ENCODE assay signal across 5 worm cellular contexts in genomic region chrV:6213845-6214244, ce11.
TF ChIP-seq lines count a peak whose summit lies in the region.

No protein-coding gene starts in this region.

TF ChIP-seq in whole organism, L1 larva, 84 proteins besides CTCF, POLR2A, EP300 and RAD21 (continues in another document):
- peak; percentile 72 for TF ChIP-seq fkh-8 (tag; optimal IDR thresholded peaks at IDR 0.05; lab: Kevin White, UChicago)
- TF ChIP-seq hlh-17 (GFP tag; optimal IDR thresholded peaks at IDR 0.05; lab: Kevin White, UChicago; ENCODE audit: borderline replicate concordance), result no peak
- peak; percentile 27 for TF ChIP-seq nhr-77 (tag; optimal IDR thresholded peaks at IDR 0.05; lab: Kevin White, UChicago)
- peak in 1 of 6 experiments; percentile 68 for TF ChIP-seq elt-3 (tag; optimal IDR thresholded peaks at IDR 0.05; lab: Kevin White, UChicago)
- TF ChIP-seq unc-86 (tag; optimal IDR thresholded peaks at IDR 0.05; lab: Kevin White, UChicago), result peak; percentile 34
- peak; percentile 80 for TF ChIP-seq mep-1 (tag; optimal IDR thresholded peaks at IDR 0.05; lab: Kevin White, UChicago)
- TF ChIP-seq blmp-1 (tag; optimal IDR thresholded peaks at IDR 0.05; lab: Kevin White, UChicago), result peak; percentile 29
- TF ChIP-seq fkh-4 (tag; optimal IDR thresholded peaks at IDR 0.05; lab: Kevin White, UChicago; ENCODE audit: borderline replicate concordance), result no peak
- TF ChIP-seq elt-2 (tag; optimal IDR thresholded peaks at IDR 0.05; lab: Kevin White, UChicago), result no peak
- no peak for TF ChIP-seq dsc-1 (tag; optimal IDR thresholded peaks at IDR 0.05; lab: Kevin White, UChicago)
- peak; percentile 24 to 66 for TF ChIP-seq efl-1 (optimal IDR thresholded peaks at IDR 0.05; lab: Kevin White, UChicago)
- no peak for TF ChIP-seq efl-1 (GFP tag; optimal IDR thresholded peaks at IDR 0.05 in 1 of 2; lab: Kevin White, UChicago)
- TF ChIP-seq nhr-237 (tag; optimal IDR thresholded peaks at IDR 0.05; lab: Kevin White, UChicago), result peak; percentile 9
- no peak for TF ChIP-seq lin-15B (tag; optimal IDR thresholded peaks at IDR 0.05; lab: Kevin White, UChicago)
- TF ChIP-seq snpc-4 (tag; optimal IDR thresholded peaks at IDR 0.05; lab: Kevin White, UChicago), result peak; percentile 53
- peak; percentile 34 for TF ChIP-seq snu-23 (GFP tag; optimal IDR thresholded peaks at IDR 0.05; lab: Kevin White, UChicago)
- no peak for TF ChIP-seq ama-1 (optimal IDR thresholded peaks at IDR 0.05; lab: Kevin White, UChicago)
- no peak for TF ChIP-seq ceh-8 (GFP tag; optimal IDR thresholded peaks at IDR 0.05; lab: Kevin White, UChicago)

TF ChIP-seq in whole organism, L3 larva, 47 proteins besides CTCF, POLR2A, EP300 and RAD21 (continues in another document):
- TF ChIP-seq nfya-1 (tag; optimal IDR thresholded peaks at IDR 0.05; lab: Kevin White, UChicago; ENCODE audit: insufficient read depth) (peak; percentile 76), nhr-23 (tag; optimal IDR thresholded peaks at IDR 0.05; lab: Kevin White, UChicago) (peak; percentile 69), ceh-28 (tag; optimal IDR thresholded peaks at IDR 0.05; lab: Kevin White, UChicago) (peak; percentile 40), hmg-11 (tag; optimal IDR thresholded peaks at IDR 0.05; lab: Kevin White, UChicago) (peak; percentile 61), elt-2 (tag; optimal IDR thresholded peaks at IDR 0.05; lab: Kevin White, UChicago) (peak; percentile 10), fos-1 (tag; optimal IDR thresholded peaks at IDR 0.05; lab: Kevin White, UChicago) (peak; percentile 91), pqm-1 (tag; optimal IDR thresholded peaks at IDR 0.05; lab: Kevin White, UChicago) (peak; percentile 77), elt-1 (tag; optimal IDR thresholded peaks at IDR 0.05; lab: Kevin White, UChicago) (no peak), R02D3.7 (tag; optimal IDR thresholded peaks at IDR 0.05; lab: Kevin White, UChicago) (peak; percentile 6), lin-39 (tag; optimal IDR thresholded peaks at IDR 0.05; lab: Kevin White, UChicago) (peak; percentile 10), nhr-25 (tag; optimal IDR thresholded peaks at IDR 0.05; lab: Kevin White, UChicago) (peak; percentile 41), ceh-16 (tag; optimal IDR thresholded peaks at IDR 0.05; lab: Kevin White, UChicago) (no peak), egl-5 (tag; optimal IDR thresholded peaks at IDR 0.05; lab: Kevin White, UChicago) (peak; percentile 68), nhr-237 (tag; optimal IDR thresholded peaks at IDR 0.05; lab: Kevin White, UChicago) (no peak), snpc-4 (tag; optimal IDR thresholded peaks at IDR 0.05; lab: Kevin White, UChicago) (peak; percentile 18), ama-1 (optimal IDR thresholded peaks at IDR 0.05; lab: Kevin White, UChicago) (no peak), nhr-76 (tag; optimal IDR thresholded peaks at IDR 0.05; lab: Kevin White, UChicago) (no peak), egl-27 (tag; optimal IDR thresholded peaks at IDR 0.05; lab: Kevin White, UChicago) (peak; percentile 20), daf-12 (tag; optimal IDR thresholded peaks at IDR 0.05; lab: Kevin White, UChicago) (no peak)

TF ChIP-seq in whole organism, early embryonic, 17 proteins besides CTCF, POLR2A, EP300 and RAD21:
- TF ChIP-seq ceh-36 (tag; optimal IDR thresholded peaks at IDR 0.05; lab: Kevin White, UChicago) (no peak), tbx-37 (GFP tag; conservative IDR thresholded peaks at IDR 0.05; lab: Robert Waterston, UW) (no peak), sea-1 (GFP tag; conservative IDR thresholded peaks at IDR 0.05; lab: Robert Waterston, UW) (0 out of 2 replicates have a peak, but pooled peaks have one; percentile 44)

TF ChIP-seq in whole organism, midembryonic, 9 proteins besides CTCF, POLR2A, EP300 and RAD21:
- TF ChIP-seq flt-1 (GFP tag; IDR thresholded peaks at IDR 0.05; lab: Robert Waterston, UW) (0 out of 2 replicates have a peak, but pooled peaks have one; percentile 28), klf-2 (GFP tag; conservative IDR thresholded peaks at IDR 0.05; lab: Robert Waterston, UW) (no peak), cog-1 (tag; optimal IDR thresholded peaks at IDR 0.05; lab: Kevin White, UChicago) (no peak), ztf-23 (GFP tag; IDR thresholded peaks at IDR 0.05; lab: Robert Waterston, UW) (no peak), ref-1 (GFP tag; conservative IDR thresholded peaks at IDR 0.05; lab: Robert Waterston, UW) (no peak)

TF ChIP-seq in whole organism, young adult, 124 proteins besides CTCF, POLR2A, EP300 and RAD21:
- TF ChIP-seq K11D2.4 (GFP tag; IDR thresholded peaks at IDR 0.05; lab: Robert Waterston, UW) (0 out of 2 replicates have a peak, but pooled peaks have one; percentile 31), ama-1 (optimal IDR thresholded peaks at IDR 0.05; lab: Kevin White, UChicago) (no peak), ama-1 (GFP tag; optimal IDR thresholded peaks at IDR 0.05; lab: Kevin White, UChicago) (no peak), attf-5 (GFP tag; optimal IDR thresholded peaks at IDR 0.05; lab: Kevin White, UChicago) (peak; percentile 65), K12H6.12 (tag; optimal IDR thresholded peaks at IDR 0.05; lab: Kevin White, UChicago) (peak; percentile 38), chd-7 (tag; optimal IDR thresholded peaks at IDR 0.05; lab: Kevin White, UChicago) (peak; percentile 47), ceh-27 (GFP tag; optimal IDR thresholded peaks at IDR 0.05; lab: Kevin White, UChicago) (peak; percentile 21), lin-40 (tag; optimal IDR thresholded peaks at IDR 0.05; lab: Kevin White, UChicago) (peak; percentile 41), die-1 (tag; optimal IDR thresholded peaks at IDR 0.05; lab: Kevin White, UChicago) (no peak), nfyb-1 (GFP tag; IDR thresholded peaks at IDR 0.05; lab: Robert Waterston, UW) (0 out of 2 replicates have a peak, but pooled peaks have one; percentile 55), lin-35 (GFP tag; optimal IDR thresholded peaks at IDR 0.05; lab: Kevin White, UChicago) (peak in 1 of 3 experiments; percentile 8), mcd-1 (GFP tag; IDR thresholded peaks at IDR 0.05; lab: Robert Waterston, UW) (peak; percentile 30; the same call in 1 of the 2 replicates), C06A6.2 (GFP tag; conservative IDR thresholded peaks at IDR 0.05; lab: Robert Waterston, UW) (no peak), bed-1 (GFP tag; IDR thresholded peaks at IDR 0.05; lab: Robert Waterston, UW) (no peak), lin-26 (GFP tag; IDR thresholded peaks at IDR 0.05; lab: Robert Waterston, UW) (peak; percentile 53; the same call in 1 of the 2 replicates), attf-6 (GFP tag; IDR thresholded peaks at IDR 0.05; lab: Robert Waterston, UW) (no peak), let-607 (tag; optimal IDR thresholded peaks at IDR 0.05; lab: Kevin White, UChicago) (peak in 1 of 2 experiments; percentile 72), aptf-3 (GFP tag; IDR thresholded peaks at IDR 0.05; lab: Robert Waterston, UW) (no peak), aptf-2 (GFP tag; conservative IDR thresholded peaks at IDR 0.05; lab: Robert Waterston, UW) (no peak), zfh-2 (GFP tag; conservative IDR thresholded peaks at IDR 0.05; lab: Robert Waterston, UW) (peak; percentile 79), let-526 (GFP tag; IDR thresholded peaks at IDR 0.05; lab: Robert Waterston, UW) (no peak; the same call in 1 of the 2 replicates), tbp1 (GFP tag; optimal IDR thresholded peaks at IDR 0.05; lab: Kevin White, UChicago) (peak; percentile 16), cebp-1 (GFP tag; IDR thresholded peaks at IDR 0.05; lab: Robert Waterston, UW) (peak; percentile 96), cebp-1 (tag; optimal IDR thresholded peaks at IDR 0.05; lab: Kevin White, UChicago) (peak; percentile 99), pha-4 (tag; optimal IDR thresholded peaks at IDR 0.05; lab: Kevin White, UChicago) (peak; percentile 52), ztf-25 (GFP tag; IDR thresholded peaks at IDR 0.05; lab: Robert Waterston, UW) (no peak), unc-62 (GFP tag; optimal IDR thresholded peaks at IDR 0.05; lab: Kevin White, UChicago) (peak; percentile 8), hmg-1.2 (GFP tag; IDR thresholded peaks at IDR 0.05; lab: Robert Waterston, UW) (peak; percentile 79; the same call in 1 of the 2 replicates)

Comparison
In these comparisons a context has a peak if more than half of its experiments do, and no peak if none do; other contexts are left out.
1. Of the 8 proteins assayed by ChIP-seq in both whole organism, young adult and whole organism, L1 larva: peak only in whole organism, young adult: unc-62; only in whole organism, L1 larva: dpl-1 and snpc-4; in both: none; in neither: 3; mixed calls (peak in some experiments, not most) for 2.